Fruit fly (Drosophila melanogaster) whole organism, prepupa: ENCODE results near the gene Tnpo.

ENCODE experiments used
- CG10631 ChIP-seq: fragments of 200-800 bp; sonication (Bioruptor generic); optimal IDR thresholded peaks from 2 replicates; lab custom pipeline; 2016; ENCODE audit warnings: missing biosample characterization, missing genetic modification characterization
- CG10669 ChIP-seq: fragments of 200-800 bp; sonication (Bioruptor generic); optimal IDR thresholded peaks from 3 replicates; lab custom pipeline; 2018; ENCODE audit warnings: missing biosample characterization, mild to moderate bottlenecking, missing genetic modification characterization, moderate library complexity
- CG11294 ChIP-seq: fragments of 200-800 bp; sonication (Bioruptor generic); IDR thresholded peaks from 2 replicates; pipeline ENCODE4 v1.3.6; 2022; ENCODE audit warnings: missing biosample characterization, missing genetic modification characterization
- CG11762 ChIP-seq: fragments of 200-800 bp; sonication (Bioruptor generic); optimal IDR thresholded peaks from 3 replicates; lab custom pipeline; 2016; ENCODE audit warnings: missing biosample characterization, missing genetic modification characterization; ENCODE audit not compliant: insufficient read depth
- CG11902 ChIP-seq: fragments of 200-800 bp; sonication (Bioruptor generic); optimal IDR thresholded peaks from 3 replicates; lab custom pipeline; 2016; ENCODE audit warnings: missing biosample characterization, missing genetic modification characterization
- CG15336 ChIP-seq: fragments of 200-800 bp; sonication (Bioruptor generic); IDR thresholded peaks from 2 replicates; pipeline ENCODE4 v1.3.6; 2022; ENCODE audit warnings: missing biosample characterization, missing genetic modification characterization
- CG3032 ChIP-seq: fragments of 200-800 bp; optimal IDR thresholded peaks from 2 replicates; lab custom pipeline; 2019; ENCODE audit warnings: missing biosample characterization, mild to moderate bottlenecking, missing genetic modification characterization, moderate library complexity
- CG31627 ChIP-seq: fragments of 200-800 bp; sonication (Bioruptor generic); optimal IDR thresholded peaks from 3 replicates; lab custom pipeline; 2016; ENCODE audit warnings: missing biosample characterization, missing genetic modification characterization
- CG34406 ChIP-seq: fragments of 200-800 bp; sonication (Bioruptor generic); optimal IDR thresholded peaks from 3 replicates; lab custom pipeline; 2016; ENCODE audit warnings: missing biosample characterization, missing genetic modification characterization
- CG4318 ChIP-seq: fragments of 200-800 bp; sonication (Bioruptor generic); optimal IDR thresholded peaks from 3 replicates; lab custom pipeline; 2017; ENCODE audit warnings: missing biosample characterization, mild to moderate bottlenecking, missing genetic modification characterization
- CG6276 ChIP-seq: fragments of 200-800 bp; sonication (Bioruptor generic); optimal IDR thresholded peaks from 2 replicates; lab custom pipeline; 2017; ENCODE audit warnings: missing biosample characterization, mild to moderate bottlenecking, missing genetic modification characterization
- CG6792 ChIP-seq: fragments of 200-800 bp; sonication (Bioruptor generic); optimal IDR thresholded peaks from 3 replicates; lab custom pipeline; 2016; ENCODE audit warnings: missing biosample characterization, missing genetic modification characterization
- CG6854 ChIP-seq: fragments of 200-800 bp; sonication (Bioruptor generic); optimal IDR thresholded peaks from 2 replicates; lab custom pipeline; 2017; ENCODE audit warnings: missing biosample characterization, mild to moderate bottlenecking, missing genetic modification characterization
- CG7368 ChIP-seq: fragments of 200-800 bp; sonication (Bioruptor generic); optimal IDR thresholded peaks from 3 replicates; lab custom pipeline; 2016; ENCODE audit warnings: missing biosample characterization, missing genetic modification characterization
- CG8119 ChIP-seq: fragments of 200-800 bp; sonication (Bioruptor generic); IDR thresholded peaks from 3 replicates; pipeline ENCODE4 v1.3.6; 2022; ENCODE audit warnings: missing biosample characterization, missing genetic modification characterization
- CG8319 ChIP-seq: fragments of 200-800 bp; sonication (Bioruptor generic); optimal IDR thresholded peaks from 3 replicates; lab custom pipeline; 2016; ENCODE audit warnings: missing biosample characterization, missing genetic modification characterization
- CG8632 ChIP-seq: fragments of 200-800 bp; sonication (Bioruptor generic); optimal IDR thresholded peaks from 3 replicates; lab custom pipeline; 2016; ENCODE audit warnings: missing biosample characterization, missing genetic modification characterization
- Eip75B ChIP-seq: fragments of 200-800 bp; sonication (Bioruptor generic); optimal IDR thresholded peaks from 3 replicates; lab custom pipeline; 2016; ENCODE audit warnings: missing biosample characterization, missing genetic modification characterization
- Eip78C ChIP-seq: fragments of 200-800 bp; sonication (Bioruptor generic); peaks from one replicate; lab custom pipeline; 2016; ENCODE audit warnings: missing biosample characterization, missing genetic modification characterization
- Eip93F ChIP-seq: fragments of 200-800 bp; sonication (Bioruptor generic); optimal IDR thresholded peaks from 2 replicates; lab custom pipeline; 2016; ENCODE audit warnings: missing biosample characterization, mild to moderate bottlenecking, missing genetic modification characterization
- Ets21C ChIP-seq: fragments of 200-800 bp; sonication (Bioruptor generic); optimal IDR thresholded peaks from 3 replicates; lab custom pipeline; 2016; ENCODE audit warnings: missing biosample characterization, missing genetic modification characterization
- Ets96B ChIP-seq: fragments of 200-800 bp; optimal IDR thresholded peaks from 2 replicates; lab custom pipeline; 2019; ENCODE audit warnings: missing biosample characterization, mild to moderate bottlenecking, missing genetic modification characterization, moderate library complexity
- Hr39 ChIP-seq: fragments of 200-800 bp; sonication (Bioruptor generic); optimal IDR thresholded peaks from 2 replicates; lab custom pipeline; 2016; ENCODE audit warnings: missing biosample characterization, missing genetic modification characterization
- Lpt ChIP-seq: fragments of 200-800 bp; sonication (Bioruptor generic); optimal IDR thresholded peaks from 3 replicates; lab custom pipeline; 2016; ENCODE audit warnings: missing biosample characterization, missing genetic modification characterization
- Met ChIP-seq: fragments of 200-800 bp; sonication (Bioruptor generic); optimal IDR thresholded peaks from 3 replicates; lab custom pipeline; 2016; ENCODE audit warnings: missing biosample characterization, missing genetic modification characterization
- OdsH ChIP-seq: fragments of 200-800 bp; sonication (Bioruptor generic); optimal IDR thresholded peaks from 3 replicates; lab custom pipeline; 2016; ENCODE audit warnings: missing biosample characterization, missing genetic modification characterization
- Smox ChIP-seq: fragments of 200-800 bp; sonication (Bioruptor generic); optimal IDR thresholded peaks from 3 replicates; lab custom pipeline; 2016; ENCODE audit warnings: missing biosample characterization, missing genetic modification characterization
- Sox102F ChIP-seq: fragments of 200-800 bp; sonication (Bioruptor generic); optimal IDR thresholded peaks from 2 replicates; lab custom pipeline; 2016; ENCODE audit warnings: missing biosample characterization, mild to moderate bottlenecking, missing genetic modification characterization
- Sox14 ChIP-seq: fragments of 200-800 bp; sonication (Bioruptor generic); optimal IDR thresholded peaks from 3 replicates; lab custom pipeline; 2016; ENCODE audit warnings: missing biosample characterization, missing genetic modification characterization
- Sox15 ChIP-seq: fragments of 200-800 bp; sonication (Bioruptor generic); optimal IDR thresholded peaks from 3 replicates; lab custom pipeline; 2016; ENCODE audit warnings: missing biosample characterization, missing genetic modification characterization
- achi ChIP-seq: fragments of 200-800 bp; sonication (Bioruptor generic); optimal IDR thresholded peaks from 3 replicates; lab custom pipeline; 2016; ENCODE audit warnings: missing biosample characterization, missing genetic modification characterization
- acj6 ChIP-seq: fragments of 200-800 bp; sonication (Bioruptor generic); optimal IDR thresholded peaks from 3 replicates; lab custom pipeline; 2016; ENCODE audit warnings: missing biosample characterization, missing genetic modification characterization
- cyc ChIP-seq: fragments of 200-800 bp; sonication (Bioruptor generic); optimal IDR thresholded peaks from 3 replicates; lab custom pipeline; 2016; ENCODE audit warnings: missing biosample characterization, missing genetic modification characterization
- dac ChIP-seq: fragments of 200-800 bp; sonication (Bioruptor generic); optimal IDR thresholded peaks from 2 replicates; lab custom pipeline; 2017; ENCODE audit warnings: missing biosample characterization, mild to moderate bottlenecking, missing genetic modification characterization
- esn ChIP-seq: fragments of 200-800 bp; sonication (Bioruptor generic); optimal IDR thresholded peaks from 2 replicates; lab custom pipeline; 2016; ENCODE audit warnings: missing biosample characterization, mild to moderate bottlenecking, missing genetic modification characterization, moderate library complexity
- fd59A ChIP-seq: fragments of 200-800 bp; sonication (Bioruptor generic); optimal IDR thresholded peaks from 2 replicates; lab custom pipeline; 2017; ENCODE audit warnings: missing biosample characterization, mild to moderate bottlenecking, missing genetic modification characterization, missing genetic modification reagents
- fd85E ChIP-seq: fragments of 200-800 bp; sonication (Bioruptor generic); optimal IDR thresholded peaks from 3 replicates; lab custom pipeline; 2016; ENCODE audit warnings: missing biosample characterization, missing genetic modification characterization
- lz ChIP-seq: fragments of 200-800 bp; sonication (Bioruptor generic); optimal IDR thresholded peaks from 3 replicates; lab custom pipeline; 2016; ENCODE audit warnings: missing biosample characterization, missing genetic modification characterization
- pdm3 ChIP-seq: fragments of 200-800 bp; sonication (Bioruptor generic); optimal IDR thresholded peaks from 3 replicates; lab custom pipeline; 2016; ENCODE audit warnings: missing biosample characterization, missing genetic modification characterization
- salr ChIP-seq, 2 experiments: fragments of 200-800 bp; sonication (Bioruptor generic); optimal IDR thresholded peaks; 3 replicates each; lab custom pipeline; 2016 to 2018; ENCODE audit warnings: missing biosample characterization in 2 of 2, missing genetic modification characterization in 2 of 2, mild to moderate bottlenecking in 1 of 2
- topi ChIP-seq: fragments of 200-800 bp; sonication (Bioruptor generic); optimal IDR thresholded peaks from 3 replicates; lab custom pipeline; 2016; ENCODE audit warnings: missing biosample characterization, missing genetic modification characterization
- vri ChIP-seq: fragments of 200-800 bp; sonication (Bioruptor generic); optimal IDR thresholded peaks from 3 replicates; lab custom pipeline; 2016; ENCODE audit warnings: missing biosample characterization, mild to moderate bottlenecking, missing genetic modification characterization

Tnpo gene

dm6 chr3L:6192822-6193555 is at the start of gene Tnpo, which contains the start of gene Sf3b6:
Tnpo (plus strand) TSS chr3L:6193480.
Sf3b6 (minus strand) TSS chr3L:6193179.
- TF ChIP-seq Hr39 (GFP tag; lab: Kevin White, UChicago), result peak; percentile 86
- peak; percentile 25 for TF ChIP-seq fd85E (GFP tag; lab: Kevin White, UChicago)
- TF ChIP-seq salr (GFP tag; optimal IDR thresholded peaks at IDR 0.05; lab: Kevin White, UChicago), result no peak
- peak; percentile 90 for TF ChIP-seq Sox15 (GFP tag; lab: Kevin White, UChicago)
- TF ChIP-seq Ets96B (tag; lab: Kevin White, UChicago), result peak; percentile 73
- TF ChIP-seq Lpt (GFP tag; lab: Kevin White, UChicago), result peak; percentile 60
- no peak for TF ChIP-seq CG4318 (GFP tag; lab: Kevin White, UChicago)
- TF ChIP-seq OdsH (GFP tag; lab: Kevin White, UChicago), result peak; percentile 86
- TF ChIP-seq Smox (GFP tag; lab: Kevin White, UChicago), result no peak
- TF ChIP-seq CG11294 (GFP tag; lab: Robert Waterston, UW), result peak; percentile 71; the same call in 1 of the 2 replicates
- TF ChIP-seq pdm3 (GFP tag; lab: Kevin White, UChicago), result no peak
- TF ChIP-seq CG15336 (GFP tag; lab: Robert Waterston, UW), result peak; percentile 59
- TF ChIP-seq dac, result peak; percentile 35
- TF ChIP-seq acj6 (GFP tag; lab: Kevin White, UChicago), result peak; percentile 83
- no peak for TF ChIP-seq Eip75B (GFP tag; lab: Kevin White, UChicago)
- TF ChIP-seq Eip93F (GFP tag; lab: Kevin White, UChicago), result peak; percentile 23
- no peak for TF ChIP-seq CG6854 (GFP tag; lab: Kevin White, UChicago)
- peak; percentile 52 for TF ChIP-seq fd59A (GFP tag; lab: Kevin White, UChicago)
- TF ChIP-seq Met (GFP tag; lab: Kevin White, UChicago), result peak; percentile 82
- peak; percentile 79 for TF ChIP-seq cyc
- peak; percentile 75 for TF ChIP-seq CG6792 (GFP tag; lab: Kevin White, UChicago)
- TF ChIP-seq CG8319 (GFP tag; lab: Kevin White, UChicago), result peak; percentile 68
- peak; percentile 87 for TF ChIP-seq CG10631 (GFP tag; lab: Kevin White, UChicago)
- peak; percentile 73 for TF ChIP-seq CG10669 (GFP tag; lab: Kevin White, UChicago)
- TF ChIP-seq lz (GFP tag; lab: Kevin White, UChicago), result peak; percentile 86
- TF ChIP-seq CG31627 (GFP tag; lab: Kevin White, UChicago), result peak; percentile 90
- TF ChIP-seq CG11762 (GFP tag; lab: Kevin White, UChicago), result peak; percentile 29
- peak; percentile 70 for TF ChIP-seq CG8632
- TF ChIP-seq CG8119 (GFP tag; lab: Robert Waterston, UW), result no peak; the same call in 1 of the 3 replicates
- peak; percentile 81 for TF ChIP-seq CG11902 (GFP tag; lab: Kevin White, UChicago)
- peak; percentile 79 for TF ChIP-seq Sox14 (GFP tag; lab: Kevin White, UChicago)
- peak; percentile 47 for TF ChIP-seq CG7368 (GFP tag; lab: Kevin White, UChicago)
- peak; percentile 74 for TF ChIP-seq topi
- peak; percentile 84 for TF ChIP-seq CG3032 (tag; lab: Kevin White, UChicago)
- TF ChIP-seq Ets21C (GFP tag; lab: Kevin White, UChicago), result peak; percentile 82
- peak; percentile 88 for TF ChIP-seq esn (GFP tag; lab: Kevin White, UChicago)
- no peak for TF ChIP-seq vri

- TF ChIP-seq Eip93F (GFP tag; lab: Kevin White, UChicago), result no peak
- TF ChIP-seq CG6276 (GFP tag; lab: Kevin White, UChicago), result no peak
- no peak for TF ChIP-seq Eip78C
- TF ChIP-seq Smox (GFP tag; lab: Kevin White, UChicago), result no peak
- TF ChIP-seq Hr39 (GFP tag; lab: Kevin White, UChicago), result no peak
- no peak for TF ChIP-seq CG34406 (GFP tag; lab: Kevin White, UChicago)
- TF ChIP-seq Sox102F, result no peak
- TF ChIP-seq achi (GFP tag; lab: Kevin White, UChicago), result no peak
Measured at dm6 chr3L:6144769-6145220, 48.5 kb upstream of the Tnpo start, which contains the start of gene Lcp65Ac. Lcp65Ac (plus strand) TSS chr3L:6144819.
